Worm (Caenorhabditis elegans): ENCODE data around the gene acp-3.

ce11 chrII:8399997-8400396 is 36.9 kb downstream of the acp-3 start:
- TF ChIP-seq nfya-1 (tag; optimal IDR thresholded peaks at IDR 0.05; ENCODE audit: borderline replicate concordance, insufficient read depth) (no peak), zim-3 (tag; optimal IDR thresholded peaks at IDR 0.05) (no peak), Y53G8AR.9 (GFP tag; conservative IDR thresholded peaks at IDR 0.05) (no peak), tbx-9 (tag; optimal IDR thresholded peaks at IDR 0.05; ENCODE audit: borderline replicate concordance) (no peak), C06A6.2 (GFP tag; conservative IDR thresholded peaks at IDR 0.05) (no peak), T07F8.4 (tag; optimal IDR thresholded peaks at IDR 0.05) (no peak), F37B4.10 (GFP tag; IDR thresholded peaks at IDR 0.05) (no peak), Y53F4B.3 (GFP tag; IDR thresholded peaks at IDR 0.05) (no peak), sea-2 (GFP tag; IDR thresholded peaks at IDR 0.05) (no peak), nhr-179 (tag; optimal IDR thresholded peaks at IDR 0.05) (no peak), lsl-1 (GFP tag; optimal IDR thresholded peaks at IDR 0.05) (no peak), madf-6 (GFP tag; IDR thresholded peaks at IDR 0.05) (no peak)

Measured in whole organism, young adult.